Worm (Caenorhabditis elegans) whole organism, L2 larva: ENCODE results near the gene crb-1.

Source experiments
- C34F6.9 ChIP-seq: fragments of 150-350 bp; optimal IDR thresholded peaks from 2 replicates; lab custom pipeline; 2014; ENCODE audit warnings: missing biosample characterization, missing genetic modification characterization
- F13H6.1 ChIP-seq: sonication (generic microtip); optimal IDR thresholded peaks from 2 replicates; lab custom pipeline; 2016; ENCODE audit warnings: missing genetic modification characterization, missing compliant biosample characterization
- ZK546.5 ChIP-seq: sonication (generic microtip); optimal IDR thresholded peaks from 2 replicates; lab custom pipeline; 2017; ENCODE audit warnings: missing biosample characterization, missing genetic modification characterization
- alr-1 ChIP-seq: fragments of 150-350 bp; optimal IDR thresholded peaks from 2 replicates; lab custom pipeline; 2014; ENCODE audit warnings: missing biosample characterization, missing genetic modification characterization
- aly-2 ChIP-seq: fragments of 150-350 bp; optimal IDR thresholded peaks from 2 replicates; lab custom pipeline; 2014; ENCODE audit warnings: missing biosample characterization, missing genetic modification characterization
- ama-1 ChIP-seq: fragments of 150-350 bp; optimal IDR thresholded peaks from 2 replicates; lab custom pipeline; 2018; ENCODE audit warnings: inconsistent platforms
- ceh-16 ChIP-seq: fragments of 150-350 bp; optimal IDR thresholded peaks from 2 replicates; lab custom pipeline; 2014; ENCODE audit warnings: missing biosample characterization, missing genetic modification characterization
- crh-2 ChIP-seq: sonication (generic microtip); optimal IDR thresholded peaks from 2 replicates; lab custom pipeline; 2017; ENCODE audit warnings: missing biosample characterization, missing genetic modification characterization
- dmd-4 ChIP-seq: sonication (generic microtip); optimal IDR thresholded peaks from 2 replicates; lab custom pipeline; 2017; ENCODE audit warnings: missing biosample characterization, missing genetic modification characterization
- egl-27 ChIP-seq: sonication (generic microtip); optimal IDR thresholded peaks from 3 replicates; lab custom pipeline; 2017; ENCODE audit warnings: missing biosample characterization, missing genetic modification reagents, missing genetic modification characterization
- elt-1 ChIP-seq: fragments of 150-350 bp; optimal IDR thresholded peaks from 2 replicates; lab custom pipeline; 2014; ENCODE audit warnings: missing biosample characterization, missing genetic modification characterization
- elt-3 ChIP-seq: sonication (generic microtip); optimal IDR thresholded peaks from 2 replicates; lab custom pipeline; 2017; ENCODE audit warnings: missing biosample characterization, missing genetic modification characterization
- fos-1 ChIP-seq: fragments of 150-350 bp; optimal IDR thresholded peaks from 2 replicates; lab custom pipeline; 2014; ENCODE audit warnings: missing biosample characterization, missing genetic modification characterization
- gmeb-1 ChIP-seq: fragments of 150-350 bp; optimal IDR thresholded peaks from 2 replicates; lab custom pipeline; 2014; ENCODE audit warnings: missing biosample characterization, missing genetic modification characterization
- lin-11 ChIP-seq: fragments of 150-350 bp; sonication (generic microtip); optimal IDR thresholded peaks from 2 replicates; lab custom pipeline; 2014; ENCODE audit warnings: missing biosample characterization, missing genetic modification characterization, inconsistent platforms, mixed read lengths
- lin-39 ChIP-seq: fragments of 150-350 bp; optimal IDR thresholded peaks from 2 replicates; lab custom pipeline; 2014; ENCODE audit warnings: missing biosample characterization, missing genetic modification reagents, missing genetic modification characterization
- lsy-2 ChIP-seq, 2 experiments: fragments of 150-350 bp in 1 of 2; sonication (generic microtip) in 1 of 2; optimal IDR thresholded peaks; 2 replicates each; lab custom pipeline; 2014 to 2017; ENCODE audit warnings: missing biosample characterization in 2 of 2, missing genetic modification characterization in 2 of 2
- mbf-1 ChIP-seq: sonication (generic microtip); optimal IDR thresholded peaks from 2 replicates; lab custom pipeline; 2017; ENCODE audit warnings: missing biosample characterization, missing genetic modification characterization
- nhr-11 ChIP-seq: fragments of 150-350 bp; optimal IDR thresholded peaks from 2 replicates; lab custom pipeline; 2014; ENCODE audit warnings: missing biosample characterization, missing genetic modification characterization
- nhr-12 ChIP-seq: fragments of 150-350 bp; optimal IDR thresholded peaks from 2 replicates; lab custom pipeline; 2014; ENCODE audit warnings: missing biosample characterization, missing genetic modification characterization
- nhr-129 ChIP-seq: fragments of 150-350 bp; optimal IDR thresholded peaks from 2 replicates; lab custom pipeline; 2014; ENCODE audit warnings: missing biosample characterization, missing genetic modification characterization
- nhr-21 ChIP-seq: fragments of 150-350 bp; optimal IDR thresholded peaks from 2 replicates; lab custom pipeline; 2014; ENCODE audit warnings: missing biosample characterization, missing genetic modification characterization
- nhr-23 ChIP-seq: fragments of 150-350 bp; optimal IDR thresholded peaks from 2 replicates; lab custom pipeline; 2014; ENCODE audit warnings: missing biosample characterization, missing genetic modification reagents, missing genetic modification characterization
- nhr-25 ChIP-seq: fragments of 150-350 bp; sonication (generic microtip); optimal IDR thresholded peaks from 3 replicates; lab custom pipeline; 2014; ENCODE audit warnings: missing biosample characterization, missing genetic modification characterization
- nhr-6 ChIP-seq: fragments of 150-350 bp; optimal IDR thresholded peaks from 2 replicates; lab custom pipeline; 2014; ENCODE audit warnings: missing biosample characterization, missing genetic modification characterization
- nhr-77 ChIP-seq: fragments of 150-350 bp; optimal IDR thresholded peaks from 2 replicates; lab custom pipeline; 2014; ENCODE audit warnings: missing biosample characterization, missing genetic modification characterization
- sma-3 ChIP-seq: sonication (generic microtip); optimal IDR thresholded peaks from 2 replicates; lab custom pipeline; 2016; ENCODE audit warnings: missing genetic modification reagents, missing genetic modification characterization, missing compliant biosample characterization
- sma-9 ChIP-seq, 2 experiments: fragments of 150-350 bp in 1 of 2; sonication (generic microtip) in 1 of 2; optimal IDR thresholded peaks; 2 replicates each; lab custom pipeline; 2014 to 2016; ENCODE audit warnings: missing genetic modification characterization in 2 of 2, mild to moderate bottlenecking in 1 of 2, missing biosample characterization in 1 of 2, missing compliant biosample characterization in 1 of 2, missing genetic modification reagents in 1 of 2, moderate library complexity in 1 of 2
- snpc-4 ChIP-seq: fragments of 150-350 bp; optimal IDR thresholded peaks from 2 replicates; lab custom pipeline; 2014; ENCODE audit warnings: missing biosample characterization, missing genetic modification characterization
- unc-39 ChIP-seq: fragments of 150-350 bp; optimal IDR thresholded peaks from 2 replicates; lab custom pipeline; 2014; ENCODE audit warnings: missing biosample characterization, missing genetic modification characterization
- unc-55 ChIP-seq: fragments of 150-350 bp; sonication (generic microtip); optimal IDR thresholded peaks from 3 replicates; lab custom pipeline; 2014; ENCODE audit warnings: missing biosample characterization, missing genetic modification reagents, missing genetic modification characterization
- zag-1 ChIP-seq: fragments of 150-350 bp; optimal IDR thresholded peaks from 2 replicates; lab custom pipeline; 2014; ENCODE audit warnings: missing biosample characterization, missing genetic modification characterization
- ztf-1 ChIP-seq: fragments of 200-800 bp; sonication (Bioruptor generic); conservative IDR thresholded peaks from 2 replicates; pipeline ENCODE4 v1.3.6; 2022; ENCODE audit warnings: missing genetic modification characterization, missing compliant biosample characterization
- ztf-11 ChIP-seq: sonication (generic microtip); optimal IDR thresholded peaks from 2 replicates; lab custom pipeline; 2017; ENCODE audit warnings: missing biosample characterization, missing genetic modification characterization
- ztf-4 ChIP-seq: fragments of 150-350 bp; optimal IDR thresholded peaks from 2 replicates; lab custom pipeline; 2014; ENCODE audit warnings: missing biosample characterization, missing genetic modification characterization

Gene crb-1

DNA sequence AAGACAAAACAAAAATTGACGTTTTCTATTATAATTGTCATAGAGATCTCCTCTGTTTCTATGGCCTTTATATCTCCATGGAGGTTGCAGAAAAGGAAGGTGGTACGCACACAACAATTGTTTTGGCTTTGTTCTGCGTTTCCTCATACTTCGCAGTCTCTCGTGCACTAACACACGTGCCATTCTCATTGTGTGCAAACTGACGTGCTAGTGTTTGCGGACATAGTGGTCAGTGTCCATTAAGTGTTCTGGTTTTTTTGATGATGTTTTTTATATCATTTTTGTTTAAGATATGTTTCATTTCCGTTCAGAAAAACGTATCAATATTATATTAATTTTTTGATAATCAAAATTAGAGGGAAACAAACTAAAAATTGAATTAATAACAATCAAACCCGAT lies 37.6 kb upstream of the crb-1 start, which contains the start of gene C36E6.2 (continued):
- TF ChIP-seq snpc-4 (tag; lab: Kevin White, UChicago) (no peak), ama-1 (no peak), nhr-11 (no peak), ztf-11 (tag; lab: Kevin White, UChicago) (no peak), elt-3 (tag; lab: Kevin White, UChicago) (no peak), zag-1 (tag; lab: Kevin White, UChicago) (no peak), elt-1 (tag; lab: Kevin White, UChicago) (no peak), nhr-77 (tag; lab: Kevin White, UChicago) (no peak), unc-55 (GFP tag; lab: Kevin White, UChicago) (peak; percentile 73), F13H6.1 (tag; lab: Kevin White, UChicago) (peak; percentile 73), nhr-21 (tag; lab: Kevin White, UChicago) (peak; percentile 74), lin-39 (tag; lab: Kevin White, UChicago) (no peak)

DNA sequence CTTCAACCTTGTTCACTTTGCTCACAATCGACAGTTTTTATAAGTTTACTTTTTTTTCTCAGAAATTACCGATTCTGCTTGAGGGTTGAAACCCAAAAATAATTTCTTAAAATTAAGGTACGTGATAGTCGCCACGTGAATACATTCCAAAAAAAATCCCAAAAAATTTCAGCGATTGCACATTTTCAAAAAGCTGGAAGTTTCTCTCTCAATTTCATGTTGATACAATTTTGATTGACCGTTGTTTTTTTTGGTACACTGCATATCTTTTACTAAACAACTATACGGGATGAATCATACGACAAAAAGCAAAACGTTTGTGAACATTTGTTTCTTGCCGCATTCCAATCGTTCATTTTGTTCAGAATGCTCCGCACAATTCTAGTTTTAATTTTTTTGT lies 24.6 kb upstream of the crb-1 start, which contains the start of gene C36E6.8:
C36E6.8 (plus strand) TSS at position 301 of the 400 bp plus-strand sequence.
- no peak for TF ChIP-seq unc-39 (tag; lab: Kevin White, UChicago)
- no peak for TF ChIP-seq zag-1 (tag; lab: Kevin White, UChicago)
- no peak for TF ChIP-seq egl-27 (tag; lab: Kevin White, UChicago)
- no peak for TF ChIP-seq fos-1 (tag; lab: Kevin White, UChicago)
- TF ChIP-seq nhr-77 (tag; lab: Kevin White, UChicago) = no peak

DNA sequence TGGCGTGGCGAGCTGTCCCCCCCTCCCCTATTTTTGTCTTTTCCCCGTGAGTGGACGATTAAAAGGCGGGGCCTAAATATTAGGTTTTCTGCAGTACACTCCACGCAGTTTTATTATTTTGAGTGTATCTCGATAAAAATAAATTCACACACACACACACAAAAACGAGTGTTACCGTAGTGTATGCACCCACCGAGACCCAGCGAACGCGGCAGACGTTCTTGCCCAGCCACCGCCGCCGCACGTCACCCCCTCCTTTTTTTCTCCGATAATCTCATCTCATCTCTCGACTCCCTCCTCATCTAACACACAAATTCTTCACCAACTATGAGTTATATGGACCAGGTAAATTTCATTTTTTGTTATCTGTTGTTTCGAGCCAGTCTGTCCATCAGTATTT lies 20.4 kb upstream of the crb-1 start, which contains the start of gene fubl-3:
fubl-3 (plus strand) TSS at position 212 of the 400 bp plus-strand sequence.
- TF ChIP-seq F13H6.1 (tag; lab: Kevin White, UChicago) (peak; percentile 38), unc-55 (GFP tag; lab: Kevin White, UChicago) (peak; percentile 61), lsy-2 (tag; optimal IDR thresholded peaks at IDR 0.05; lab: Kevin White, UChicago) (peak; percentile 53 to 94), egl-27 (tag; lab: Kevin White, UChicago) (no peak), ZK546.5 (tag; lab: Kevin White, UChicago) (no peak), ztf-4 (tag; lab: Kevin White, UChicago) (no peak), fos-1 (tag; lab: Kevin White, UChicago) (peak; percentile 25), snpc-4 (tag; lab: Kevin White, UChicago) (peak; percentile 63), elt-3 (tag; lab: Kevin White, UChicago) (no peak), ceh-16 (peak; percentile 60), nhr-129 (tag; lab: Kevin White, UChicago) (peak; percentile 46), sma-3 (GFP tag; lab: Kevin White, UChicago) (peak; percentile 16), C34F6.9 (tag; lab: Kevin White, UChicago) (peak; percentile 32), nhr-6 (no peak), lin-11 (tag; lab: Kevin White, UChicago) (peak; percentile 16)

DNA sequence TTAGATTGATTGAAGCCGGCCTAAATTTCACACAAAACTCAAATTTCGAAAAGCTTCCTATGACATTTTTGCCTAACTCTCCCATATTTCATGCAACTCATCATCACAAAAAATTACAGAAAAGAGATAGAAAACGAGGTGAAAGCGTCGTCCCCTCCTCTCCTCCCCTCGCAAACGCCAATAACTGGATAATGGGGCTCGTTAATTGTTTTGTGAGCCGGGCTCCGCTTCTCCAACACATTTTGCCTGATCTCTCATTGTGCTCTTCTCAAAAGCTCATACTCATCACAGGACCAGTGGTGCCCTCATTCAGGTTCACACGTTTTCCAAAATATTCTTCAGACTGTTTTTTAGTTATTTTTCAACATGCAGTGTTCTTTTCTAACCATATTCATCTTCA lies 15.0 kb upstream of the crb-1 start, which contains the start of gene pbo-6:
pbo-6 (plus strand) TSS at position 240 of the 400 bp plus-strand sequence.
- TF ChIP-seq C34F6.9 (tag; lab: Kevin White, UChicago) (no peak), dmd-4 (tag; lab: Kevin White, UChicago) (no peak), ztf-1 (GFP tag; lab: Robert Waterston, UW) (no peak), elt-3 (tag; lab: Kevin White, UChicago) (no peak), nhr-23 (tag; lab: Kevin White, UChicago) (no peak), alr-1 (tag; lab: Kevin White, UChicago) (no peak), nhr-12 (tag; lab: Kevin White, UChicago) (no peak), crh-2 (tag; lab: Kevin White, UChicago) (no peak), nhr-25 (no peak), elt-1 (tag; lab: Kevin White, UChicago) (no peak), lin-11 (tag; lab: Kevin White, UChicago) (no peak), unc-39 (tag; lab: Kevin White, UChicago) (no peak), sma-9 (GFP tag; optimal IDR thresholded peaks at IDR 0.05; lab: Kevin White, UChicago) (no peak), sma-9 (tag; optimal IDR thresholded peaks at IDR 0.05; lab: Kevin White, UChicago) (no peak), gmeb-1 (tag; lab: Kevin White, UChicago) (no peak), aly-2 (tag; lab: Kevin White, UChicago) (no peak), mbf-1 (tag; lab: Kevin White, UChicago) (no peak), zag-1 (tag; lab: Kevin White, UChicago) (no peak), ceh-16 (no peak), snpc-4 (tag; lab: Kevin White, UChicago) (no peak), fos-1 (tag; lab: Kevin White, UChicago) (no peak)
